Worm (Caenorhabditis elegans) whole organism, L4/young adult: ENCODE results near the gene srd-58.
A peak's percentile ranks its signal among the peaks of the same experiment; 100 is the strongest.

Experiments used
- W03F9.2 ChIP-seq: fragments of 150-350 bp; optimal IDR thresholded peaks from 2 replicates; lab custom pipeline; 2014; ENCODE audit warnings: missing biosample characterization, missing genetic modification characterization
- dao-5 ChIP-seq: sonication (generic microtip); optimal IDR thresholded peaks from 2 replicates; lab custom pipeline; 2016; ENCODE audit warnings: missing genotype, missing genetic modification characterization, moderate library complexity, missing compliant biosample characterization
- him-1 ChIP-seq: sonication (generic microtip); optimal IDR thresholded peaks from 2 replicates; lab custom pipeline; 2016; ENCODE audit warnings: missing genotype, missing genetic modification reagents, missing genetic modification characterization, missing compliant biosample characterization

The srd-58 gene

ce11 chrII:7196040-7196439 lies 8.8 kb downstream of the srd-58 start, which contains the start of gene maoc-1:
Gene maoc-1 (plus strand): TSS chrII:7196276.
- TF ChIP-seq dao-5 (tag; lab: Kevin White, UChicago) (no peak), W03F9.2 (no peak), him-1 (tag; lab: Kevin White, UChicago) (no peak)

ce11 chrII:7195541-7195940 lies 9.3 kb downstream of the srd-58 start, which contains the start of gene acdh-12:
Gene acdh-12 (minus strand): TSS chrII:7195641.
- TF ChIP-seq W03F9.2, result no peak
- TF ChIP-seq dao-5 (tag; lab: Kevin White, UChicago), result no peak
- TF ChIP-seq him-1 (tag; lab: Kevin White, UChicago), result no peak

- no peak for TF ChIP-seq dao-5 (tag; lab: Kevin White, UChicago)
- TF ChIP-seq him-1 (tag; lab: Kevin White, UChicago), result no peak
- no peak for TF ChIP-seq W03F9.2
Observed at ce11 chrII:7189120-7189519, 15.7 kb downstream of the srd-58 start, which contains the start of gene E04F6.4. Gene E04F6.4 (plus strand): TSS chrII:7189420.

- TF ChIP-seq dao-5 (tag; lab: Kevin White, UChicago) (no peak), W03F9.2 (no peak), him-1 (tag; lab: Kevin White, UChicago) (no peak)
Observed at ce11 chrII:7187110-7187509, 17.7 kb downstream of the srd-58 start, which contains the start of gene C27H5.6. Gene C27H5.6 (minus strand): TSS chrII:7187210.

- no peak for TF ChIP-seq W03F9.2
- no peak for TF ChIP-seq him-1 (tag; lab: Kevin White, UChicago)
- no peak for TF ChIP-seq dao-5 (tag; lab: Kevin White, UChicago)
Observed at ce11 chrII:7186117-7186516, 18.7 kb downstream of the srd-58 start.

DNA sequence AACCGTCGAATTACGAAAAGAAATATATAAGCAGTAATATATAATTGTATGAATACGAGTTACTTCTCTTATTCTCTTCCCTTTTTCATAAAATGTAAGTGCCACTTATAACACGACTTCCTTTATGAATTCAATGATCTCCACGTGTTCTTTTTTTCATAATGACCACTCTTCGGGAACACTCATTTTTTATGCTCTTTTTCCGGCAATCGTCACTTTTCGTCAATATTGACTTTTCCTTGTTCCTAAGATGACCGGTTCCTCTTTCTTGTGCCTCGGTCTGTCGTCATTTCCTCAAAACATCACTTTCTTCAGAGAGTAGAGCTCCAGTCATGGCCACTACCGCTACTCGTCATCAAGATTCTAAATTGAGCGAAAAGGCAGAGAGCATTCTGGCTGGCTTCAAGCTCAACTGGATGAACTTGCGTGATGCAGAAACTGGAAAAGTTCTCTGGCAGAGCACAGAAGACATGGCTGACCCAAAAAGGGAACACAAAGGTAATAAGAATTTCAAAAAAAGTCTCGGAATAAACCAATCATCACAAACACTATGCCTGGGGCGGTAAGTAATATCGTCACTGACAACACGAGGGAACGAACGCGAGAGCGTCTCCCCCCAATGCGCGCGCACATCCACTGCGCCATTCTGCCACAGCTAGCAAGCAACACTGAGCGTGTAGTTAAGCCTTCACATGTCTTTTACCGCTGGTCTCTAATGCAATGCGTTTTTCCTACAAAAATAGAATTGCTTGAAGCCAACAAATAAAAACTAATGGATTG lies 21.2 kb downstream of the srd-58 start, which contains the start of gene pdl-1:
pdl-1 (plus strand) TSS at position 309 of the 780 bp plus-strand sequence.
- TF ChIP-seq W03F9.2, result peak; percentile 51
- TF ChIP-seq him-1 (tag; lab: Kevin White, UChicago), result peak; percentile 80
- peak; percentile 94 for TF ChIP-seq dao-5 (tag; lab: Kevin White, UChicago)

ce11 chrII:7182630-7183029 lies 22.2 kb downstream of the srd-58 start:
- TF ChIP-seq W03F9.2 (no peak), him-1 (tag; lab: Kevin White, UChicago) (no peak), dao-5 (tag; lab: Kevin White, UChicago) (no peak)

DNA sequence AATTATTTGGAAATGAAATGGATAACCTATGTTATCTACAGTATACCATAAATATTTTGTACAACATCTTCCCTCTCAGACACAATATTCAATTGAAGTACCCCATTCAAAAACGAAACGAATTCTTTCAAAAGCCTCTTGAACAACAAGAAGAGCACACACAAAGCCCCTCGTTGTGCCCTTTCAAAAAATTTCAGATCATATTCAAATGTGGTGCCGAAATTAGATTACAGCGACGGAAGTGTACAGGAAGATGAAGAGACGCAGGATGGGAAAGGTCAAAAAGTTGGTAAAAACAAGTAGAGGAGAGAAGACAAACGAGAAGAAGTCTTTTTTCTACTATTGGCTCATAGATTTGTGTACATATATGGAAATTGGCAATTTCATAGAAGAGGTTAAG lies 28.7 kb downstream of the srd-58 start:
- TF ChIP-seq dao-5 (tag; lab: Kevin White, UChicago) (no peak), him-1 (tag; lab: Kevin White, UChicago) (no peak)

DNA sequence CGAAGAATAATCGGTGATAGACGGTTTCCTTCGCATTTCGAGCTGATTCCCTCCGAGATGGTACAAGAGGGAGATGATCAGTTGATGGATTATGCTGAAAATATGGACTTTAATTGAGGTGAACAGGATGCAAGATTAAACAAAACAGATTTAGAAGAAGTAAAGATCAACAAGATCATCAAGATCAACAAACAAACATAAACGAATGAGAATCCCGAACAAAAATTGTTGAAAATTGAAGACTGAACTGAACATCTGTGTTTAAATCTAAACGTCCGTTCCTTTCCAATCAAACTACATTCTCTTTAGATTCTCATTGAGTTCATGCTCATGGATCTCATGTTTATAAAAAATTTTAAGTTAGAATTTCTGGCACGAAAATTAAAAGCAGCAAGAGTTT lies 30.0 kb downstream of the srd-58 start, which contains the start of gene glc-4:
glc-4 (minus strand) TSS at position 101 of the 400 bp plus-strand sequence.
- TF ChIP-seq dao-5 (tag; lab: Kevin White, UChicago), result no peak
- TF ChIP-seq him-1 (tag; lab: Kevin White, UChicago), result no peak
- TF ChIP-seq W03F9.2, result no peak

DNA sequence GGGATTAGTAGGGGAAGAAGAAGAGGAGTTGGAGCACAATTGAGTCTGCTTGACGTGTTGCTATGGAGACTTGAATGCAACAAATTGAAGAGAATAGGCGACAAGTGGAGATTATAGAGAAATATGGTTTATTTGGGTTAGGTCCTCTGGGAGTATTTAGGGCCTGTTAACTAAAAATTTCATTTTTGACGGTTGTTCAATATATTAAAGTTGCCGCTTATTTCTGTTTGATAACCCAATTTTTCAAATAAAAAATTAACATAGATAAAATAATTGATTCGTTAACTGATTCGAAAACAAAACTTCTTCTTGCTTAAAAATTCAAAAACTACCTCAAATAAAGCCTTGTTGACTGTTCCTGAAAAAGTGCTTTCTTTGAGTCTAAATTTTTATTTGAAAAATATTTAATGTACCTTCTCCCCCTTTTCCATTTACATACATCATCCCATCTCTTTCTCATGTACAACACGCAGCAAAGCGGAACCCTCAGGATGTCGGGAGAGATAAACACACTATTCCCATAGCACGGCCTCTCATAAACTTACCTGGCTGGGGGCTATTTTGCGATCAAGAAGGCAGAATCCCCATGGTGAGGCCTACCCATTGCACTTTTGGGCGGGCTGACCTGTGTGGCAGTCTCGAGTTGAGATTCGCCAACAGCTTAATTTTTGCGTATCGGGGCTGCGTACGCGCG lies 33.4 kb downstream of the srd-58 start, which contains the start of gene dyf-13:
dyf-13 (minus strand) TSS at position 51 of the 694 bp plus-strand sequence.
- TF ChIP-seq him-1 (tag; lab: Kevin White, UChicago) (no peak), W03F9.2 (no peak), dao-5 (tag; lab: Kevin White, UChicago) (no peak)

DNA sequence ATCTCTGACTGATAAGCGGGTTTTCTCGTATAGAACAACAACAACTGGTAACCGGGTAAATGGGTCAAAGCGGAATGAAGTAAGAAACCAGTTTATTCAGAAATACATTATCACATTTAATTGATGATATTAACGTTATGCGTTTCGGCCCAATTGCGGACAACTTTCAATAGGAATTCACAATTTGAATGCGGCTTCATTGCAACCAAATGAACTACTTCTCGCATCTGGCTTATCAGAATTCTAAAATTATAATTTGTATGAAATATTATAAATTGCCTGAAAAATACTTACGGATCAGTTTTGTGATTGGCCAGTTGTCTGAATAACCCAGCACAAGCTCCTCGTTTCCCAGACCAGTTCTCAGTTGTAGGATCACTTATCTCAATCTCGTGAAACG lies 36.1 kb downstream of the srd-58 start, which contains the start of gene col-36:
col-36 (minus strand) TSS at position 101 of the 400 bp plus-strand sequence.
- TF ChIP-seq dao-5 (tag; lab: Kevin White, UChicago) (no peak), him-1 (tag; lab: Kevin White, UChicago) (no peak), W03F9.2 (no peak)

DNA sequence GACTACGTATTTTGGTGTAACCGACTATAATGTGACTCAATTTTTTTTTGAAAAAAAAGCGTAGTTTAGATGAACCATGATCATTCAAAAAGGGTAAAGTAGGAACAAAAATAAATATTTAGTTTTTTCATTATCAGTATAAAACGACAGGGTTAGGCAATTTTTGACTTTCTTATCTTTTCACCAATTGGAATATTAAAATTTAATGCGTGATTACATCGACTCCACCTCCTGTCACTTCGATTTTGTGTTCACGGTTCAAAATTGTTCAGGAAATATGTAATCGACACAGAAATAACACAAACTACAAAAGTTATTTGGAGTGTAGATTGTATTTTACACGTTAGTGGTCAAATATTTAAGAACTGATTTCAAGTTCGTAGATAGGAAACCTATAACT lies 38.1 kb downstream of the srd-58 start:
- TF ChIP-seq him-1 (tag; lab: Kevin White, UChicago) (no peak), dao-5 (tag; lab: Kevin White, UChicago) (no peak), W03F9.2 (no peak)

DNA sequence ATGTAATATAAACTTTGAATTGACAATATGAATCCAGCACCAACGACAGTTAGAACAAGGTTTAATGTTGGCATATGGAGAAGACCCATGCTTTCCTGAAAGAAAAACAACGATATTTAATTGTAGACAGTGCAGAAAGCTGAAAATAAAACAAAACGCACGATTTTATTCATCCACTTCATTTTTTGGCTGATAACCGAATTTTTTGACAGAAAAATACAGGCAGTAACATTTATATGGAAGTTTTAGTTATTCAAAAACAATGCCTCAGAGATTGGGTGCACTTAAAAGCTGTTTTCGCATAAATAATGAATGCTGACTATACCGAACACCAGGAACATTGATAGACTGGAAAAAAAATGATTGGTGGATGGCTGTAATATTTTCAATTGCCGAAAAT lies 39.1 kb downstream of the srd-58 start, which contains the start of gene mfsd-13.2:
mfsd-13.2 (minus strand) TSS at position 101 of the 400 bp plus-strand sequence.
- TF ChIP-seq dao-5 (tag; lab: Kevin White, UChicago) (no peak), him-1 (tag; lab: Kevin White, UChicago) (no peak), W03F9.2 (no peak)
